Fruit fly (Drosophila melanogaster): Measurements from ENCODE around the gene ND-B14.5A.

DNA sequence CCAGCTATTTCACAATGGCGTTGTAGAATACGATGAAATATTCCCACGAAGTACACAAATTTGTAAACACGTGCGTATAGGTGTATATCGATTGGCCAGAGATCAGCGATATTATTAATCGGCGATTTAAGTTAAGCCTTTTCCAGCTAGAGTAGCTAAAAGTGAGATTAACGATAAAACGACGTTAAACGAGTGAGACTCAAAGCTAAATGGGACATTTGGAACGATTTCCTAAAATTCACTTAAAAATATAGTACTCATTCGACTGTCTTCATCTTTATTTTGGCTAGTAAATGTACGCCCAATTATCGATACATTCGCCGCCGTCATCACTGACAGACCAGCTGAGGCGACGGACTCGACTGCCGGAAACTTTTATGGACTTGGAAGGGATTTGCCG is 12.2 kb downstream of the ND-B14.5A start, which contains the start of the genes Nmd3 and CG17776:
- no peak for TF ChIP-seq CG34367 (tag; optimal IDR thresholded peaks at IDR 0.05)
- no peak for TF ChIP-seq EcR (GFP tag; optimal IDR thresholded peaks at IDR 0.05)
- no peak for TF ChIP-seq D1 (tag; optimal IDR thresholded peaks at IDR 0.05)
- no peak for TF ChIP-seq CG10348 (GFP tag; IDR thresholded peaks at IDR 0.05)
- TF ChIP-seq Pif1A (GFP tag; optimal IDR thresholded peaks at IDR 0.05), result no peak

Data from whole organism, pupa.